Fruit fly (Drosophila melanogaster): ENCODE results near the gene CG5114.
A peak's percentile ranks its signal among the peaks of the same experiment; 100 is the strongest.

The CG5114 gene

DNA sequence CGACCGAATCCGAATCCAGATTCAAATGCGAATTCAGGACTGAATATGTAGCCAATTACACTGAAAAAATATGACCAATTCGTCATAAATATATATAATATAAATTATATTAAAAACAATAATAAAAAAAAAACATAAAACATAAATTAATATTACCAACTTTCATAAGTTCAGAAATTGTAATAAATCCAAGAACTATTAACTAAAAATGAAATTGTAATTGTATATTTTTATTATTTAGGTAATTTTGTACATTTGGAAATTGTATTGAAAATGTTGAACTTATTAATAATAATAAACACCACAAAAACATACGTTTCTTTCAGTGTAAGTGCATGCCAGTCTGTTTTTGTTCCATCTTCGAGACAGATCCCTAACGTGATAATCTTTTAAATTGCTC lies 21.6 kb upstream of the CG5114 start (continued):
- TF ChIP-seq Blimp-1 (GFP tag; optimal IDR thresholded peaks at IDR 0.05) (no peak), CG11398 (GFP tag; optimal IDR thresholded peaks at IDR 0.05) (no peak), CG6654 (GFP tag; optimal IDR thresholded peaks at IDR 0.05) (no peak), bsh (GFP tag; optimal IDR thresholded peaks at IDR 0.05) (peak in 1 of 2 experiments; percentile 10), Doc3 (GFP tag; IDR thresholded peaks at IDR 0.05; ENCODE audit: partially characterized antibody) (no peak), Awh (GFP tag; IDR thresholded peaks at IDR 0.05) (no peak), lmd (GFP tag; IDR thresholded peaks at IDR 0.05) (no peak), unpg (GFP tag; optimal IDR thresholded peaks at IDR 0.05) (peak; percentile 43), D19A (tag; optimal IDR thresholded peaks at IDR 0.05) (peak; percentile 52), CG17829 (tag; optimal IDR thresholded peaks at IDR 0.05) (peak; percentile 81), GATAe (GFP tag; conservative IDR thresholded peaks at IDR 0.05) (no peak), Xrp1 (GFP tag; IDR thresholded peaks at IDR 0.05) (peak; percentile 59), mirr (GFP tag; optimal IDR thresholded peaks at IDR 0.05) (no peak), vnd (GFP tag; IDR thresholded peaks at IDR 0.05; ENCODE audit: partially characterized antibody) (no peak), phol (tag; optimal IDR thresholded peaks at IDR 0.05) (peak; percentile 65), Fer2 (tag; optimal IDR thresholded peaks at IDR 0.05) (no peak), Antp (GFP tag; optimal IDR thresholded peaks at IDR 0.05) (no peak), sens (GFP tag) (peak; percentile 54), CG9727 (GFP tag; optimal IDR thresholded peaks at IDR 0.05) (peak; percentile 85), D19B (GFP tag; optimal IDR thresholded peaks at IDR 0.05) (no peak), gsb-n (tag; optimal IDR thresholded peaks at IDR 0.05) (peak; percentile 68), CG2889 (GFP tag; IDR thresholded peaks at IDR 0.05) (no peak), CG14050 (GFP tag; IDR thresholded peaks at IDR 0.05) (no peak), bab2 (GFP tag; optimal IDR thresholded peaks at IDR 0.05) (no peak), CoRest (tag; optimal IDR thresholded peaks at IDR 0.05) (peak; percentile 35), CG3838 (GFP tag; optimal IDR thresholded peaks at IDR 0.05) (no peak), tup (GFP tag; optimal IDR thresholded peaks at IDR 0.05) (no peak), Nf-YC (tag; optimal IDR thresholded peaks at IDR 0.05) (no peak), tx (GFP tag; optimal IDR thresholded peaks at IDR 0.05) (no peak), CG12219 (GFP tag; optimal IDR thresholded peaks at IDR 0.05) (no peak), CG8924 (tag; optimal IDR thresholded peaks at IDR 0.05) (peak; percentile 49), CG14014 (GFP tag; IDR thresholded peaks at IDR 0.05) (no peak), CG7556 (GFP tag; optimal IDR thresholded peaks at IDR 0.05) (peak; percentile 48), pfk (GFP tag; optimal IDR thresholded peaks at IDR 0.05) (no peak), CG8944 (GFP tag; optimal IDR thresholded peaks at IDR 0.05) (no peak), pita (GFP tag; optimal IDR thresholded peaks at IDR 0.05) (no peak), fru (optimal IDR thresholded peaks at IDR 0.05) (no peak), CG32532 (GFP tag; IDR thresholded peaks at IDR 0.05) (no peak), sqz (GFP tag; optimal IDR thresholded peaks at IDR 0.05) (no peak), Hr78 (GFP tag; optimal IDR thresholded peaks at IDR 0.05) (no peak), wor (GFP tag; IDR thresholded peaks at IDR 0.05) (no peak), bcd (GFP tag; optimal IDR thresholded peaks at IDR 0.05) (no peak), Fer3 (tag; optimal IDR thresholded peaks at IDR 0.05) (no peak), Camta (GFP tag; optimal IDR thresholded peaks at IDR 0.05) (no peak), CG18619 (GFP tag; optimal IDR thresholded peaks at IDR 0.05) (no peak), CG7786 (GFP tag; optimal IDR thresholded peaks at IDR 0.05) (no peak), CG12744 (GFP tag; optimal IDR thresholded peaks at IDR 0.05) (no peak), Ssrp (tag; optimal IDR thresholded peaks at IDR 0.05) (peak; percentile 46), CG10979 (tag; optimal IDR thresholded peaks at IDR 0.05) (peak; percentile 81), ranshi (GFP tag; IDR thresholded peaks at IDR 0.05) (no peak), CG10462 (GFP tag; optimal IDR thresholded peaks at IDR 0.05) (peak; percentile 7), Elba2 (GFP tag; optimal IDR thresholded peaks at IDR 0.05) (peak; percentile 56)

All from whole organism, embryonic.